Fruit fly (Drosophila melanogaster) S2 (cell line): ENCODE results near the gene CG7458.

Experiments used
- CG8478 ChIP-seq: fragments of >200 bp; optimal IDR thresholded peaks from 2 replicates; lab custom pipeline; 2018
- CTCF ChIP-seq, 2 experiments: fragments of >200 bp; optimal IDR thresholded peaks; 2 replicates each; lab custom pipeline; 2018

- no peak for TF ChIP-seq CG8478
- no peak for TF ChIP-seq CTCF (optimal IDR thresholded peaks at IDR 0.05; lab: Kevin White, UChicago)
These were observed 18.8 kb upstream of the CG7458 start for dm6 chr3L:21936152-21936551.
